Fruit fly (Drosophila melanogaster) whole organism, wandering third instar larva: ENCODE results near the gene Traf4.
A peak's percentile ranks its signal among the peaks of the same experiment; 100 is the strongest.

Experiments used
- CG32264 ChIP-seq: fragments of 200-800 bp; sonication (Bioruptor generic); optimal IDR thresholded peaks from 2 replicates; lab custom pipeline; 2016; ENCODE audit warnings: missing biosample characterization, missing genetic modification characterization
- CG9705 ChIP-seq: fragments of 200-800 bp; sonication (Bioruptor generic); optimal IDR thresholded peaks from 2 replicates; lab custom pipeline; 2018; ENCODE audit warnings: missing biosample characterization, mild to moderate bottlenecking, missing genetic modification characterization
- CrebA ChIP-seq: fragments of 200-800 bp; sonication (Bioruptor generic); optimal IDR thresholded peaks from 2 replicates; lab custom pipeline; 2016; ENCODE audit warnings: missing biosample characterization, mild to moderate bottlenecking, missing genetic modification characterization, borderline replicate concordance
- Dfd ChIP-seq: fragments of >200 bp; optimal IDR thresholded peaks from 2 replicates; lab custom pipeline; 2017; ENCODE audit warnings: missing biosample characterization, missing genetic modification characterization
- Dif ChIP-seq: fragments of 200-275, 200-300 bp; sonication (Bioruptor generic); optimal IDR thresholded peaks from 2 replicates; lab custom pipeline; 2018; ENCODE audit warnings: missing biosample characterization, missing genetic modification characterization; ENCODE audit not compliant: partially characterized antibody
- GATAd ChIP-seq: sonication (Bioruptor generic); optimal IDR thresholded peaks from 2 replicates; lab custom pipeline; 2016; ENCODE audit warnings: missing biosample characterization, missing genetic modification characterization
- HLH106 ChIP-seq: fragments of 200-800 bp; optimal IDR thresholded peaks from 3 replicates; lab custom pipeline; 2019; ENCODE audit warnings: missing biosample characterization, mild to moderate bottlenecking, missing genetic modification characterization, moderate library complexity
- Hnf4 ChIP-seq: fragments of 200-800 bp; sonication (Bioruptor generic); optimal IDR thresholded peaks from 2 replicates; lab custom pipeline; 2016; ENCODE audit warnings: missing biosample characterization, mild to moderate bottlenecking, missing genetic modification characterization
- Hr78 ChIP-seq: fragments of >200 bp; optimal IDR thresholded peaks from 2 replicates; lab custom pipeline; 2017; ENCODE audit warnings: missing biosample characterization, missing genetic modification characterization
- Hr83 ChIP-seq: fragments of 200-300 bp; sonication (Bioruptor generic); optimal IDR thresholded peaks from 2 replicates; lab custom pipeline; 2016; ENCODE audit warnings: missing biosample characterization, mild to moderate bottlenecking, missing genetic modification characterization, moderate library complexity; ENCODE audit not compliant: poor library complexity, severe bottlenecking
- Jra ChIP-seq: sonication (Bioruptor generic); optimal IDR thresholded peaks from 2 replicates; lab custom pipeline; 2016; ENCODE audit warnings: missing biosample characterization, missing genetic modification characterization
- Myc ChIP-seq: fragments of >200 bp; optimal IDR thresholded peaks from 2 replicates; lab custom pipeline; 2017
- N ChIP-seq: fragments of >200 bp; optimal IDR thresholded peaks from 2 replicates; lab custom pipeline; 2018; ENCODE audit warnings: missing biosample characterization, missing external identifiers, missing genetic modification characterization
- OdsH ChIP-seq: fragments of 200-800 bp; sonication (Bioruptor generic); optimal IDR thresholded peaks from 2 replicates; lab custom pipeline; 2016; ENCODE audit warnings: missing biosample characterization, mild to moderate bottlenecking, missing genetic modification characterization
- Sp1 ChIP-seq: fragments of 200-800 bp; sonication (Bioruptor generic); optimal IDR thresholded peaks from 3 replicates; lab custom pipeline; 2019; ENCODE audit warnings: missing biosample characterization, mild to moderate bottlenecking, missing genetic modification characterization, moderate library complexity
- Vsx2 ChIP-seq: fragments of 200-300, 225-300 bp; sonication (Bioruptor generic); optimal IDR thresholded peaks from 2 replicates; lab custom pipeline; 2018; ENCODE audit warnings: missing biosample characterization, missing genetic modification characterization; ENCODE audit not compliant: partially characterized antibody
- br ChIP-seq: fragments of 200-800 bp; sonication (Bioruptor generic); optimal IDR thresholded peaks from 2 replicates; lab custom pipeline; 2016; ENCODE audit warnings: missing biosample characterization, missing genetic modification characterization
- brk ChIP-seq: fragments of 200-800 bp; sonication (Bioruptor generic); optimal IDR thresholded peaks from 2 replicates; lab custom pipeline; 2016; ENCODE audit warnings: missing biosample characterization, mild to moderate bottlenecking, missing genetic modification characterization
- dl ChIP-seq, 2 experiments: fragments of 175-275, 200-275 bp in 1 of 2; fragments of 200-275 bp in 1 of 2; sonication (Bioruptor generic); optimal IDR thresholded peaks; lab custom pipeline; 2018; ENCODE audit warnings: mild to moderate bottlenecking in 2 of 2, missing biosample characterization in 2 of 2, missing genetic modification characterization in 2 of 2, moderate library complexity in 2 of 2; ENCODE audit not compliant: partially characterized antibody in 2 of 2, insufficient read depth in 1 of 2
- dmrt93B ChIP-seq: fragments of 200-800 bp; sonication (Bioruptor generic); optimal IDR thresholded peaks from 2 replicates; lab custom pipeline; 2018; ENCODE audit warnings: missing biosample characterization, mild to moderate bottlenecking, missing genetic modification characterization
- dsf ChIP-seq: sonication (Bioruptor generic); optimal IDR thresholded peaks from 2 replicates; lab custom pipeline; 2016; ENCODE audit warnings: missing biosample characterization, missing genetic modification characterization, borderline replicate concordance
- ey ChIP-seq: fragments of 200-800 bp; sonication (Bioruptor generic); optimal IDR thresholded peaks from 2 replicates; lab custom pipeline; 2016; ENCODE audit warnings: missing biosample characterization, missing genetic modification characterization
- foxo ChIP-seq, 2 experiments: fragments of 200-800 bp; sonication (Bioruptor generic); optimal IDR thresholded peaks; 2 replicates in 1 of 2; 3 replicates in 1 of 2; lab custom pipeline; 2016 to 2017; ENCODE audit warnings: missing biosample characterization in 2 of 2, missing genetic modification characterization in 2 of 2
- fru ChIP-seq: fragments of 200-800 bp; sonication (Bioruptor generic); optimal IDR thresholded peaks from 3 replicates; lab custom pipeline; 2016; ENCODE audit warnings: missing biosample characterization, mild to moderate bottlenecking, missing genetic modification characterization
- h ChIP-seq: fragments of 200-800 bp; sonication (Bioruptor generic); optimal IDR thresholded peaks from 3 replicates; lab custom pipeline; 2016; ENCODE audit warnings: missing biosample characterization, mild to moderate bottlenecking, missing genetic modification characterization
- jim ChIP-seq: fragments of 175-275, 200-325 bp; sonication (Bioruptor generic); optimal IDR thresholded peaks from 2 replicates; lab custom pipeline; 2016; ENCODE audit warnings: missing biosample characterization, mild to moderate bottlenecking, missing genetic modification characterization
- lola ChIP-seq: fragments of >200 bp; optimal IDR thresholded peaks from 2 replicates; lab custom pipeline; 2017; ENCODE audit warnings: missing biosample characterization, missing genetic modification characterization
- psq ChIP-seq: fragments of 200-800 bp; sonication (Bioruptor generic); optimal IDR thresholded peaks from 3 replicates; lab custom pipeline; 2017; ENCODE audit warnings: missing biosample characterization, mild to moderate bottlenecking, missing genetic modification characterization, moderate library complexity
- rgr ChIP-seq: fragments of 200-800 bp; sonication (Bioruptor generic); optimal IDR thresholded peaks from 3 replicates; lab custom pipeline; 2016; ENCODE audit warnings: missing biosample characterization, mild to moderate bottlenecking, missing genetic modification characterization
- sage ChIP-seq: fragments of 200-800 bp; sonication (Bioruptor generic); optimal IDR thresholded peaks from 2 replicates; lab custom pipeline; 2016; ENCODE audit warnings: missing biosample characterization, mild to moderate bottlenecking, missing genetic modification characterization
- tai ChIP-seq: sonication (Bioruptor generic); optimal IDR thresholded peaks from 2 replicates; lab custom pipeline; 2016; ENCODE audit warnings: missing biosample characterization, missing genetic modification characterization
- usp ChIP-seq: fragments of >200 bp; optimal IDR thresholded peaks from 2 replicates; lab custom pipeline; 2017; ENCODE audit warnings: missing biosample characterization, missing genetic modification characterization
- woc ChIP-seq: sonication (Bioruptor generic); optimal IDR thresholded peaks from 2 replicates; lab custom pipeline; 2016; ENCODE audit warnings: missing biosample characterization, mild to moderate bottlenecking, missing genetic modification characterization

The Traf4 gene

dm6 chr2L:4370592-4370991, 8.9 kb downstream of the Traf4 start:
- TF ChIP-seq dl (GFP tag; optimal IDR thresholded peaks at IDR 0.05; lab: Kevin White, UChicago; ENCODE audit: insufficient read depth in 1 of 2, partially characterized antibody in 2 of 2) (peak in 1 of 2 experiments; percentile 7), Dfd (GFP tag; lab: Kevin White, UChicago) (no peak), dsf (no peak)

dm6 chr2L:4371516-4372136, 9.9 kb downstream of the Traf4 start:
- TF ChIP-seq N (GFP tag; lab: Kevin White, UChicago) (peak; percentile 50), ey (GFP tag; lab: Kevin White, UChicago) (peak; percentile 37), CG9705 (GFP tag; lab: Kevin White, UChicago) (peak; percentile 37), Hnf4 (GFP tag; lab: Kevin White, UChicago) (peak; percentile 17), Vsx2 (GFP tag; lab: Kevin White, UChicago) (peak; percentile 65), tai (GFP tag; lab: Kevin White, UChicago) (no peak), rgr (peak; percentile 67), Sp1 (GFP tag; lab: Kevin White, UChicago) (peak; percentile 76), foxo (GFP tag; optimal IDR thresholded peaks at IDR 0.05; lab: Kevin White, UChicago) (peak in 1 of 2 experiments; percentile 72), CrebA (no peak), h (GFP tag; lab: Kevin White, UChicago) (peak; percentile 66), br (GFP tag; lab: Kevin White, UChicago) (peak; percentile 57), Dif (GFP tag; lab: Kevin White, UChicago) (peak; percentile 58), psq (peak; percentile 68), woc (GFP tag; lab: Kevin White, UChicago) (peak; percentile 74), dmrt93B (GFP tag; lab: Kevin White, UChicago) (peak; percentile 27), sage (GFP tag; lab: Kevin White, UChicago) (peak; percentile 30), dl (GFP tag; optimal IDR thresholded peaks at IDR 0.05; lab: Kevin White, UChicago; ENCODE audit: insufficient read depth in 1 of 2, partially characterized antibody in 2 of 2) (peak in 1 of 2 experiments; percentile 24), Myc (lab: Kevin White, UChicago) (no peak), OdsH (GFP tag; lab: Kevin White, UChicago) (peak; percentile 67), HLH106 (tag; lab: Kevin White, UChicago) (peak; percentile 73), fru (GFP tag; lab: Kevin White, UChicago) (peak; percentile 52), jim (no peak), Hr78 (GFP tag; lab: Kevin White, UChicago) (no peak), GATAd (GFP tag; lab: Kevin White, UChicago) (no peak), Jra (GFP tag; lab: Kevin White, UChicago) (peak; percentile 41), Hr83 (GFP tag; lab: Kevin White, UChicago) (peak; percentile 68)

dm6 chr2L:4372802-4373570, 11.3 kb downstream of the Traf4 start:
- TF ChIP-seq foxo (GFP tag; optimal IDR thresholded peaks at IDR 0.05; lab: Kevin White, UChicago) (no peak), brk (GFP tag; lab: Kevin White, UChicago) (no peak), dmrt93B (GFP tag; lab: Kevin White, UChicago) (no peak), HLH106 (tag; lab: Kevin White, UChicago) (no peak), jim (no peak), Vsx2 (GFP tag; lab: Kevin White, UChicago) (no peak), OdsH (GFP tag; lab: Kevin White, UChicago) (no peak), Dif (GFP tag; lab: Kevin White, UChicago) (no peak), Hr78 (GFP tag; lab: Kevin White, UChicago) (no peak), rgr (no peak), tai (GFP tag; lab: Kevin White, UChicago) (no peak), woc (GFP tag; lab: Kevin White, UChicago) (no peak), Jra (GFP tag; lab: Kevin White, UChicago) (no peak), lola (GFP tag; lab: Kevin White, UChicago) (no peak), usp (GFP tag; lab: Kevin White, UChicago) (no peak), Hr83 (GFP tag; lab: Kevin White, UChicago) (no peak), CG9705 (GFP tag; lab: Kevin White, UChicago) (no peak), ey (GFP tag; lab: Kevin White, UChicago) (no peak), CG32264 (GFP tag; lab: Kevin White, UChicago) (no peak), Dfd (GFP tag; lab: Kevin White, UChicago) (no peak)
